Worm (Caenorhabditis elegans): ENCODE data around the gene C07A9.12.

- TF ChIP-seq him-1 (tag; optimal IDR thresholded peaks at IDR 0.05): no peak
- TF ChIP-seq W03F9.2 (tag; optimal IDR thresholded peaks at IDR 0.05): no peak
- no peak for TF ChIP-seq dao-5 (tag; optimal IDR thresholded peaks at IDR 0.05)
These were observed 40.7 kb upstream of the C07A9.12 start for ce11 chrIII:9768023-9768422.
